Fruit fly (Drosophila melanogaster) whole organism, adult: ENCODE results near the gene CG42758.

Source experiments
- CG11617 ChIP-seq: fragments of 200-800 bp; sonication (Bioruptor generic); optimal IDR thresholded peaks from 2 replicates; lab custom pipeline; 2017; ENCODE audit warnings: mild to moderate bottlenecking, missing biosample characterization, missing genetic modification reagents, missing genetic modification characterization
- CG12768 ChIP-seq: fragments of 200-800 bp; sonication (Bioruptor generic); optimal IDR thresholded peaks from 2 replicates; lab custom pipeline; 2017; ENCODE audit warnings: missing biosample characterization, missing genetic modification characterization, mild to moderate bottlenecking, moderate library complexity, missing genetic modification reagents
- CG14711 ChIP-seq: fragments of 200-800 bp; sonication (Bioruptor generic); optimal IDR thresholded peaks from 2 replicates; lab custom pipeline; 2018; ENCODE audit warnings: missing biosample characterization, mild to moderate bottlenecking, missing genetic modification characterization, moderate library complexity
- CG1620 ChIP-seq: fragments of 200-800 bp; sonication (Bioruptor generic); optimal IDR thresholded peaks from 2 replicates; lab custom pipeline; 2016; ENCODE audit warnings: missing biosample characterization, missing genetic modification characterization
- CG33017 ChIP-seq: fragments of 200-800 bp; sonication (Bioruptor generic); optimal IDR thresholded peaks from 2 replicates; lab custom pipeline; 2018; ENCODE audit warnings: missing biosample characterization, mild to moderate bottlenecking, missing genetic modification characterization, moderate library complexity
- CG5204 ChIP-seq: fragments of 200-800 bp; sonication (Bioruptor generic); optimal IDR thresholded peaks from 2 replicates; lab custom pipeline; 2016; ENCODE audit warnings: missing biosample characterization, missing genetic modification characterization
- CG7045 ChIP-seq: fragments of 200-800 bp; sonication (Bioruptor generic); optimal IDR thresholded peaks from 2 replicates; lab custom pipeline; 2017; ENCODE audit warnings: missing biosample characterization, mild to moderate bottlenecking, missing genetic modification characterization
- CG7101 ChIP-seq: fragments of 200-800 bp; sonication (Bioruptor generic); optimal IDR thresholded peaks from 2 replicates; lab custom pipeline; 2018; ENCODE audit warnings: missing biosample characterization, mild to moderate bottlenecking, missing genetic modification characterization, moderate library complexity
- Clk ChIP-seq: fragments of 200-800 bp; sonication (Bioruptor generic); optimal IDR thresholded peaks from 2 replicates; lab custom pipeline; 2017; ENCODE audit warnings: missing biosample characterization, missing genetic modification characterization
- Crg-1 ChIP-seq: fragments of 200-800 bp; sonication (Bioruptor generic); optimal IDR thresholded peaks from 2 replicates; lab custom pipeline; 2016; ENCODE audit warnings: missing biosample characterization, missing genetic modification characterization
- Hr96 ChIP-seq: fragments of 200-800 bp; sonication (Bioruptor generic); optimal IDR thresholded peaks from 2 replicates; lab custom pipeline; 2016; ENCODE audit warnings: missing biosample characterization, missing genetic modification characterization
- Mnt ChIP-seq: fragments of 200-800 bp; sonication (Bioruptor generic); optimal IDR thresholded peaks from 2 replicates; lab custom pipeline; 2016; ENCODE audit warnings: missing biosample characterization, mild to moderate bottlenecking, missing genetic modification characterization
- bab1 ChIP-seq: fragments of 200-800 bp; sonication (Bioruptor generic); optimal IDR thresholded peaks from 3 replicates; lab custom pipeline; 2019; ENCODE audit warnings: missing biosample characterization, mild to moderate bottlenecking, missing genetic modification characterization, moderate library complexity
- cic ChIP-seq: fragments of 200-800 bp; sonication (Bioruptor generic); optimal IDR thresholded peaks from 2 replicates; lab custom pipeline; 2017; ENCODE audit warnings: missing biosample characterization, mild to moderate bottlenecking, missing genetic modification characterization, moderate library complexity
- cnc ChIP-seq, 2 experiments: fragments of >200 bp; optimal IDR thresholded peaks; 2 replicates each; lab custom pipeline; 2017
- kay ChIP-seq: fragments of 200-800 bp; sonication (Bioruptor generic); peaks from one replicate; lab custom pipeline; 2016; ENCODE audit warnings: missing biosample characterization, missing genetic modification characterization, borderline replicate concordance
- ovo ChIP-seq: fragments of 200-800 bp; sonication (Bioruptor generic); optimal IDR thresholded peaks from 2 replicates; lab custom pipeline; 2016; ENCODE audit warnings: missing biosample characterization, missing genetic modification characterization
- pad ChIP-seq: fragments of 200-800 bp; sonication (Bioruptor generic); optimal IDR thresholded peaks from 3 replicates; lab custom pipeline; 2017; ENCODE audit warnings: missing biosample characterization, missing genetic modification characterization, mild to moderate bottlenecking, moderate library complexity, missing genetic modification reagents
- tj ChIP-seq: fragments of 200-800 bp; sonication (Bioruptor generic); optimal IDR thresholded peaks from 3 replicates; lab custom pipeline; 2017; ENCODE audit warnings: missing biosample characterization, mild to moderate bottlenecking, missing genetic modification characterization, moderate library complexity
- toe ChIP-seq: fragments of 200-800 bp; sonication (Bioruptor generic); optimal IDR thresholded peaks from 2 replicates; lab custom pipeline; 2016; ENCODE audit warnings: missing biosample characterization, missing genetic modification characterization

Gene CG42758

DNA sequence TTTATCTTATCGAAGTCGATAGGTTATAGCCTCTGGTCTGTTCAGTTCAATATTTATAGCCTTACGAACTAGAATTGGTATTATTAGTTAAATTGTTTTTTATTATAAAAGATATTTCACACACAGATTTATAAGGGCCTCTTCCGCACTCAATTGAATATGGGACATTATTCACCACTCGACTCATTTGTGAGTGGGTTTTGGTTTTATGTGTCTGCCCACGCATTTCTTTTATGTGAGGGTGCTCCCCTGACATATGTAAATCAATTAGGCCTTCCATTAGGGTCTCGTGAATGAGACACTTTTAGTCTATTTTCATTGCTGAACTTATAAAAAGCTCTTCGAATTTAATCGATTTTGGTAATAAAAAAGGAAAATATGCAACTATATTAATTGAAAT lies 15.6 kb upstream of the CG42758 start:
- TF ChIP-seq CG1620 (GFP tag; lab: Kevin White, UChicago) (no peak), kay (GFP tag; lab: Kevin White, UChicago) (peak; percentile 41)

DNA sequence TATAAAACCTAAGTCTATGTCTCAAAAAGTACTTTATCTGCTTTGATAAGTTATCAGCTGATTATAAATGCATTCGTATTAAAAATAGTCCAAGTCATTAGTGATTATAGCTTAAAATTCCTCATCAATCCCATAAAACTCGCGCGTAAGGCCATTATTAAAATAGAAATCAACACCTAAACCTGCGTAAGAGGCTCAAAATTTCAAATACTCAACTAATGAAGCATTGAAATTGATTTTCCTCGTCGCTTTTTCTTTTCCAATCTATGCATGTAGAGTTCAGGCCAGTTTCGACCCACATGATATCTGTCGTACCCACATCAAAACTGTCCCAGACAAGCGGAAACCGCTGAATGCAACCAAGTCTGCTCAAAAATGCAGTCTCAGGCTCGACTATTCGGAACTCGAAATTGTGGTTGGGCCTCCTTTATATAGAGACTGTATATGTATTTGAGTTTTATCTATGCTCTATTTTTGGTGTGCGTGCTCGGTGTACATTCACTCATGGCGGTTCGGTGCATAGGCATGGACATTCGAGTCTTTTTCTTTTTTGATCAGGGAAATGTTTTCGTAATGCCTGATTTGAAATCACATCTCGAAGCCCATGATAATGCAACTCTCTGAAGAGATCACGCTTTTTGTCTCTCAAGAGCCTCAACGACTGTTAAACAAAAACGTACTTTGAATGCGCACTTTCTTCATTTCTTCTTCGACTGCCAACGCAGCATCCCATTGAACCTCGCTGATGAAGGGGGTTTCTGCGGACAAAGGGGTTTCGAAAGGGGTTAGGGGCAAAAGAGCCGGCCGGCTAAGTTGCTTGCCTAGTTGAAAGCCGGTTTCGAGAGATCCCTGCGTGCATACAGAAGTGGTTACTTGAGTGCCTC lies 15.0 kb upstream of the CG42758 start:
- TF ChIP-seq ovo (GFP tag; lab: Kevin White, UChicago) (no peak), pad (GFP tag; lab: Kevin White, UChicago) (no peak), CG7101 (tag; lab: Kevin White, UChicago) (no peak), toe (GFP tag; lab: Kevin White, UChicago) (no peak), CG1620 (GFP tag; lab: Kevin White, UChicago) (no peak), cnc (optimal IDR thresholded peaks at IDR 0.05; lab: Kevin White, UChicago) (no peak), tj (GFP tag; lab: Kevin White, UChicago) (no peak), CG14711 (tag; lab: Kevin White, UChicago) (no peak), cic (GFP tag; lab: Kevin White, UChicago) (no peak), Crg-1 (GFP tag; lab: Kevin White, UChicago) (no peak), Mnt (GFP tag; lab: Kevin White, UChicago) (no peak), Clk (no peak), CG33017 (tag; lab: Kevin White, UChicago) (no peak), Hr96 (no peak)

DNA sequence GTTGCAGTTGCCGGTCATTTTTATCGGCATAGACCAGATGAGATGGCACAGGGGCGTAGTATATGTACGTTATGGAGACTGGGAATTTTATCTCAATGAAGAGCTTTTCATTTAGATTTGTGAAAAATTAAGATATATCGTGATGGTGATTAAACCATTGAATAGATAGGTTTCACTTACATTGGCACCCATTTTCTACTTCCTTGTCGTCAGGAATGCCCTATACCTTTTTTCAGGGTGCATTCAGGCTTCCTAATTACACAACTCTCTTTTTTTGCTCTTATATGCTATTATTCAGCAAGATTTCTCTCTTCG lies 14.4 kb upstream of the CG42758 start:
- no peak for TF ChIP-seq Crg-1 (GFP tag; lab: Kevin White, UChicago)
- no peak for TF ChIP-seq CG11617
- TF ChIP-seq CG7045: no peak
- TF ChIP-seq kay (GFP tag; lab: Kevin White, UChicago): no peak
- no peak for TF ChIP-seq CG7101 (tag; lab: Kevin White, UChicago)
- no peak for TF ChIP-seq bab1
- TF ChIP-seq Mnt (GFP tag; lab: Kevin White, UChicago): no peak
- TF ChIP-seq cnc (optimal IDR thresholded peaks at IDR 0.05; lab: Kevin White, UChicago): no peak
- no peak for TF ChIP-seq CG14711 (tag; lab: Kevin White, UChicago)
- no peak for TF ChIP-seq tj (GFP tag; lab: Kevin White, UChicago)
- no peak for TF ChIP-seq Clk
- no peak for TF ChIP-seq cic (GFP tag; lab: Kevin White, UChicago)
- TF ChIP-seq toe (GFP tag; lab: Kevin White, UChicago): no peak
- no peak for TF ChIP-seq CG12768 (GFP tag; lab: Kevin White, UChicago)
- no peak for TF ChIP-seq ovo (GFP tag; lab: Kevin White, UChicago)
- no peak for TF ChIP-seq pad (GFP tag; lab: Kevin White, UChicago)
- no peak for TF ChIP-seq Hr96
- TF ChIP-seq CG1620 (GFP tag; lab: Kevin White, UChicago): no peak
- no peak for TF ChIP-seq CG33017 (tag; lab: Kevin White, UChicago)
- TF ChIP-seq CG5204 (GFP tag; lab: Kevin White, UChicago): no peak

dm6 chr3L:14553891-14554303 lies 13.3 kb upstream of the CG42758 start:
- no peak for TF ChIP-seq Crg-1 (GFP tag; lab: Kevin White, UChicago)
- TF ChIP-seq pad (GFP tag; lab: Kevin White, UChicago): no peak
- TF ChIP-seq Hr96: no peak
- no peak for TF ChIP-seq cnc (optimal IDR thresholded peaks at IDR 0.05; lab: Kevin White, UChicago)
- TF ChIP-seq toe (GFP tag; lab: Kevin White, UChicago): no peak
- no peak for TF ChIP-seq CG33017 (tag; lab: Kevin White, UChicago)
- TF ChIP-seq CG7045: no peak
- no peak for TF ChIP-seq kay (GFP tag; lab: Kevin White, UChicago)
- TF ChIP-seq cic (GFP tag; lab: Kevin White, UChicago): no peak
- TF ChIP-seq CG5204 (GFP tag; lab: Kevin White, UChicago): no peak
- TF ChIP-seq ovo (GFP tag; lab: Kevin White, UChicago): no peak
- no peak for TF ChIP-seq bab1
- TF ChIP-seq CG11617: no peak
- TF ChIP-seq tj (GFP tag; lab: Kevin White, UChicago): no peak
- TF ChIP-seq Mnt (GFP tag; lab: Kevin White, UChicago): no peak
- TF ChIP-seq Clk: no peak
- no peak for TF ChIP-seq CG14711 (tag; lab: Kevin White, UChicago)
- TF ChIP-seq CG12768 (GFP tag; lab: Kevin White, UChicago): no peak
- no peak for TF ChIP-seq CG1620 (GFP tag; lab: Kevin White, UChicago)
- no peak for TF ChIP-seq CG7101 (tag; lab: Kevin White, UChicago)

DNA sequence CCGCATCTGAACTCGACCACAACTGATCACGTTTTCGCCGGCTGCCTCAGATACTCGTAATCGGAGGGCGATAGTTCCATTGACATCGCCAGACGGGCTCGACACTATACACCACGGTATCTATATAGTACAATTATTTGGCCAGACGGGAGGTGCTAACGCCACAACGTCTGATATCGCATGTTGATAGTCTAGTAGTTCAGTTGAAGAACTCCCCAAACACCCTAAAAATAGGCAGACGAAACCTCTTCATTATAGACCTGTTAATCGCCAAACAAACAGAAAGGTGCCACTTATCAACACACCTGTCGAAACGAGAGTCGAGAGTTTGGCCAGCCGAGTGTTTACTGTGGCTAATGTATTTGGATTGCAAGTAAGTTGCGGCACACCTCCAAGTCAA lies 12.2 kb upstream of the CG42758 start:
- TF ChIP-seq Mnt (GFP tag; lab: Kevin White, UChicago) (peak; percentile 48), Clk (no peak), CG7045 (peak; percentile 27), CG1620 (GFP tag; lab: Kevin White, UChicago) (no peak), CG12768 (GFP tag; lab: Kevin White, UChicago) (no peak), cnc (optimal IDR thresholded peaks at IDR 0.05; lab: Kevin White, UChicago) (no peak), toe (GFP tag; lab: Kevin White, UChicago) (no peak), tj (GFP tag; lab: Kevin White, UChicago) (peak; percentile 12), CG11617 (peak; percentile 0), pad (GFP tag; lab: Kevin White, UChicago) (no peak), kay (GFP tag; lab: Kevin White, UChicago) (no peak), CG7101 (tag; lab: Kevin White, UChicago) (peak; percentile 18), Crg-1 (GFP tag; lab: Kevin White, UChicago) (peak; percentile 59), CG33017 (tag; lab: Kevin White, UChicago) (no peak), bab1 (peak; percentile 3), ovo (GFP tag; lab: Kevin White, UChicago) (no peak), CG5204 (GFP tag; lab: Kevin White, UChicago) (no peak), CG14711 (tag; lab: Kevin White, UChicago) (peak; percentile 17), Hr96 (peak; percentile 26), cic (GFP tag; lab: Kevin White, UChicago) (peak; percentile 86)
